Fruit fly (Drosophila melanogaster) whole organism, embryonic: Measurements from ENCODE around the gene CG2540.

Source experiments
- Ada2b ChIP-seq: fragments of 200-800 bp; sonication (Bioruptor generic); IDR thresholded peaks from 2 replicates; pipeline ENCODE4 v1.3.6; 2022; ENCODE audit warnings: missing biosample characterization, missing genetic modification characterization
- B-H2 ChIP-seq: fragments of 200-800 bp; sonication (Bioruptor generic); optimal IDR thresholded peaks from 2 replicates; lab custom pipeline; 2018; ENCODE audit warnings: missing biosample characterization, mild to moderate bottlenecking, missing genetic modification characterization
- Bdp1 ChIP-seq: fragments of 200-800 bp; sonication (Bioruptor generic); optimal IDR thresholded peaks from 3 replicates; lab custom pipeline; 2016; ENCODE audit warnings: missing biosample characterization, missing genetic modification characterization
- CG10565 ChIP-seq: fragments of 200-800 bp; sonication (Bioruptor generic); optimal IDR thresholded peaks from 3 replicates; lab custom pipeline; 2016; ENCODE audit warnings: missing biosample characterization, mild to moderate bottlenecking, missing genetic modification characterization
- CG10979 ChIP-seq: fragments of 200-800 bp; sonication (Bioruptor generic); optimal IDR thresholded peaks from 2 replicates; lab custom pipeline; 2018; ENCODE audit warnings: missing biosample characterization, mild to moderate bottlenecking, missing genetic modification characterization, moderate library complexity
- CG11696 ChIP-seq: fragments of 200-800 bp; sonication (Bioruptor generic); IDR thresholded peaks from 2 replicates; pipeline ENCODE4 v1.3.6; 2022; ENCODE audit warnings: missing biosample characterization, missing genetic modification characterization
- CG12659 ChIP-seq: fragments of 200-800 bp; sonication (Bioruptor generic); optimal IDR thresholded peaks from 3 replicates; lab custom pipeline; 2017; ENCODE audit warnings: mild to moderate bottlenecking, missing biosample characterization, missing genetic modification reagents, missing genetic modification characterization
- CG13123 ChIP-seq: fragments of 200-800 bp; sonication (Bioruptor generic); optimal IDR thresholded peaks from 2 replicates; lab custom pipeline; 2016; ENCODE audit warnings: missing biosample characterization, missing genetic modification characterization
- CG17385 ChIP-seq: fragments of 200-800 bp; sonication (Bioruptor generic); optimal IDR thresholded peaks from 3 replicates; lab custom pipeline; 2018; ENCODE audit warnings: missing biosample characterization, mild to moderate bottlenecking, missing genetic modification characterization
- CG17912 ChIP-seq: fragments of 200-800 bp; sonication (Bioruptor generic); optimal IDR thresholded peaks from 2 replicates; lab custom pipeline; 2018; ENCODE audit warnings: missing biosample characterization, mild to moderate bottlenecking, missing genetic modification characterization
- CG18262 ChIP-seq: fragments of 200-800 bp; optimal IDR thresholded peaks from 3 replicates; lab custom pipeline; 2019; ENCODE audit warnings: missing biosample characterization, mild to moderate bottlenecking, missing genetic modification characterization, moderate library complexity
- CG18599 ChIP-seq: fragments of 200-800 bp; sonication (Bioruptor generic); optimal IDR thresholded peaks from 3 replicates; lab custom pipeline; 2017; ENCODE audit warnings: missing biosample characterization, missing genetic modification characterization, mild to moderate bottlenecking, moderate library complexity, missing genetic modification reagents
- CG31441 ChIP-seq: fragments of 200-800 bp; sonication (Bioruptor generic); IDR thresholded peaks from 2 replicates; pipeline ENCODE4 v1.3.6; 2022; ENCODE audit warnings: missing biosample characterization, missing genetic modification characterization
- CG33557 ChIP-seq: fragments of 200-800 bp; sonication (Bioruptor generic); optimal IDR thresholded peaks from 2 replicates; lab custom pipeline; 2019; ENCODE audit warnings: missing biosample characterization, mild to moderate bottlenecking, missing genetic modification characterization, moderate library complexity
- CG4360 ChIP-seq: fragments of 200-800 bp; sonication (Bioruptor generic); IDR thresholded peaks from 2 replicates; pipeline ENCODE4 v1.3.6; 2022; ENCODE audit warnings: missing biosample characterization, missing genetic modification characterization
- CG4617 ChIP-seq: fragments of 200-800 bp; sonication (Bioruptor generic); optimal IDR thresholded peaks from 3 replicates; lab custom pipeline; 2016; ENCODE audit warnings: missing biosample characterization, missing genetic modification characterization, borderline replicate concordance
- CG6791 ChIP-seq: fragments of 200-800 bp; sonication (Bioruptor generic); IDR thresholded peaks from 3 replicates; pipeline ENCODE4 v1.3.6; 2022; ENCODE audit warnings: missing biosample characterization, missing genetic modification characterization; ENCODE audit not compliant: partially characterized antibody
- Camta ChIP-seq: fragments of 200-800 bp; sonication (Bioruptor generic); optimal IDR thresholded peaks from 2 replicates; lab custom pipeline; 2016; ENCODE audit warnings: missing biosample characterization, missing genetic modification characterization
- Dip3 ChIP-seq: fragments of 200-800 bp; sonication (Bioruptor generic); optimal IDR thresholded peaks from 3 replicates; lab custom pipeline; 2016; ENCODE audit warnings: missing biosample characterization, missing genetic modification characterization
- Dref ChIP-seq: fragments of 200-800 bp; sonication (Bioruptor generic); IDR thresholded peaks from 2 replicates; pipeline ENCODE4 v1.3.6; 2022; ENCODE audit warnings: missing biosample characterization, missing genetic modification characterization
- Drgx ChIP-seq: fragments of 200-800 bp; sonication (Bioruptor generic); IDR thresholded peaks from 2 replicates; pipeline ENCODE4 v1.3.6; 2022; ENCODE audit warnings: missing biosample characterization, missing genetic modification characterization
- Gsc ChIP-seq: fragments of 200-800 bp; sonication (Bioruptor generic); IDR thresholded peaks from 2 replicates; pipeline ENCODE4 v1.3.6; 2022; ENCODE audit warnings: missing biosample characterization, missing genetic modification characterization
- HLHmδ ChIP-seq: fragments of 200-800 bp; sonication (Bioruptor generic); optimal IDR thresholded peaks from 2 replicates; lab custom pipeline; 2018; ENCODE audit warnings: missing biosample characterization, mild to moderate bottlenecking, missing genetic modification characterization, moderate library complexity
- HmgZ ChIP-seq: fragments of 200-800 bp; sonication (Bioruptor generic); optimal IDR thresholded peaks from 2 replicates; lab custom pipeline; 2018; ENCODE audit warnings: missing biosample characterization, mild to moderate bottlenecking, missing genetic modification characterization
- Kr ChIP-seq: fragments of 200-800 bp; sonication (Bioruptor generic); optimal IDR thresholded peaks from 2 replicates; lab custom pipeline; 2017; ENCODE audit warnings: missing biosample characterization, mild to moderate bottlenecking, missing genetic modification characterization
- Lim3 ChIP-seq: fragments of 200-800 bp; sonication (Bioruptor generic); IDR thresholded peaks from 2 replicates; pipeline ENCODE4 v1.3.6; 2022; ENCODE audit warnings: missing biosample characterization, missing genetic modification characterization
- Oli ChIP-seq: fragments of 200-800 bp; sonication (Bioruptor generic); optimal IDR thresholded peaks from 2 replicates; lab custom pipeline; 2018; ENCODE audit warnings: missing biosample characterization, mild to moderate bottlenecking, missing genetic modification characterization, moderate library complexity
- Ssrp ChIP-seq: fragments of 200-800 bp; sonication (Bioruptor generic); optimal IDR thresholded peaks from 2 replicates; lab custom pipeline; 2018; ENCODE audit warnings: missing biosample characterization, mild to moderate bottlenecking, missing genetic modification characterization, moderate library complexity
- Trl ChIP-seq, 3 experiments: fragments of >200 bp in 2 of 3; fragments of 200-800 bp in 1 of 3; sonication (Bioruptor generic) in 1 of 3; optimal IDR thresholded peaks; 2 replicates in 1 of 3; 3 replicates in 2 of 3; lab custom pipeline; 2016 to 2017; ENCODE audit warnings: missing biosample characterization in 1 of 3, missing genetic modification characterization in 1 of 3
- Vsx1 ChIP-seq: fragments of 200-800 bp; sonication (Bioruptor generic); optimal IDR thresholded peaks from 2 replicates; lab custom pipeline; 2017; ENCODE audit warnings: missing biosample characterization, mild to moderate bottlenecking, missing genetic modification characterization, missing genetic modification reagents
- ap ChIP-seq: fragments of 200-800 bp; sonication (Bioruptor generic); IDR thresholded peaks from 2 replicates; pipeline ENCODE4 v1.3.6; 2022; ENCODE audit warnings: missing biosample characterization, missing genetic modification characterization
- ara ChIP-seq: fragments of 200-800 bp; sonication (Bioruptor generic); IDR thresholded peaks from 2 replicates; pipeline ENCODE4 v1.3.6; 2022; ENCODE audit warnings: missing biosample characterization, missing genetic modification characterization
- bsh ChIP-seq, 2 experiments: fragments of 200-800 bp; sonication (Bioruptor generic); optimal IDR thresholded peaks; 2 replicates each; lab custom pipeline; 2017 to 2018; ENCODE audit warnings: mild to moderate bottlenecking in 2 of 2, missing biosample characterization in 2 of 2, missing genetic modification characterization in 2 of 2, moderate library complexity in 1 of 2
- chif ChIP-seq, 2 experiments: fragments of 200-800 bp; sonication (Bioruptor generic); optimal IDR thresholded peaks; 3 replicates each; lab custom pipeline; 2016; ENCODE audit warnings: missing biosample characterization in 2 of 2, missing genetic modification characterization in 2 of 2
- fd102C ChIP-seq: fragments of 200-800 bp; sonication (Bioruptor generic); optimal IDR thresholded peaks from 2 replicates; lab custom pipeline; 2018; ENCODE audit warnings: missing biosample characterization, mild to moderate bottlenecking, missing genetic modification characterization, moderate library complexity
- gfzf ChIP-seq: fragments of 200-800 bp; sonication (Bioruptor generic); optimal IDR thresholded peaks from 2 replicates; lab custom pipeline; 2016; ENCODE audit warnings: missing biosample characterization, mild to moderate bottlenecking, missing genetic modification characterization, moderate library complexity
- lilli ChIP-seq: fragments of 200-800 bp; sonication (Bioruptor generic); optimal IDR thresholded peaks from 3 replicates; lab custom pipeline; 2016; ENCODE audit warnings: missing biosample characterization, missing genetic modification characterization
- mirr ChIP-seq: fragments of 200-800 bp; sonication (Bioruptor generic); optimal IDR thresholded peaks from 3 replicates; lab custom pipeline; 2018; ENCODE audit warnings: missing biosample characterization, mild to moderate bottlenecking, missing genetic modification characterization
- nerfin-1 ChIP-seq: fragments of 200-800 bp; sonication (Bioruptor generic); optimal IDR thresholded peaks from 3 replicates; lab custom pipeline; 2019; ENCODE audit warnings: missing biosample characterization, mild to moderate bottlenecking, missing genetic modification characterization, moderate library complexity
- pzg ChIP-seq: fragments of 200-800 bp; sonication (Bioruptor generic); optimal IDR thresholded peaks from 3 replicates; lab custom pipeline; 2018; ENCODE audit warnings: missing biosample characterization, mild to moderate bottlenecking, missing genetic modification characterization, moderate library complexity
- ro ChIP-seq: fragments of 200-800 bp; sonication (Bioruptor generic); IDR thresholded peaks from 2 replicates; pipeline ENCODE4 v1.3.6; 2022; ENCODE audit warnings: missing biosample characterization, missing genetic modification characterization
- run ChIP-seq: fragments of 200-800 bp; sonication (Bioruptor generic); optimal IDR thresholded peaks from 3 replicates; lab custom pipeline; 2018; ENCODE audit warnings: missing biosample characterization, mild to moderate bottlenecking, missing genetic modification characterization
- slp2 ChIP-seq: fragments of 200-800 bp; sonication (Bioruptor generic); optimal IDR thresholded peaks from 2 replicates; lab custom pipeline; 2016; ENCODE audit warnings: missing biosample characterization, missing genetic modification characterization
- stwl ChIP-seq: fragments of 200-800 bp; sonication (Bioruptor generic); optimal IDR thresholded peaks from 3 replicates; lab custom pipeline; 2018; ENCODE audit warnings: missing biosample characterization, mild to moderate bottlenecking, missing genetic modification characterization, moderate library complexity
- tll ChIP-seq, 2 experiments: fragments of 200-800 bp in 1 of 2; fragments of >200 bp in 1 of 2; sonication (Bioruptor generic) in 1 of 2; optimal IDR thresholded peaks; 2 replicates each; lab custom pipeline; 2017 to 2019; ENCODE audit warnings: missing biosample characterization in 2 of 2, missing genetic modification characterization in 2 of 2, mild to moderate bottlenecking in 1 of 2, moderate library complexity in 1 of 2
- usp ChIP-seq: fragments of >200 bp; optimal IDR thresholded peaks from 2 replicates; lab custom pipeline; 2017; ENCODE audit warnings: missing biosample characterization, missing genetic modification characterization
- vvl ChIP-seq: fragments of 200-800 bp; sonication (Bioruptor generic); IDR thresholded peaks from 2 replicates; pipeline ENCODE4 v1.3.6; 2022; ENCODE audit warnings: missing biosample characterization, missing genetic modification characterization
- wek ChIP-seq: fragments of 200-800 bp; sonication (Bioruptor generic); optimal IDR thresholded peaks from 3 replicates; lab custom pipeline; 2018; ENCODE audit warnings: missing biosample characterization, mild to moderate bottlenecking, missing genetic modification characterization, moderate library complexity

The CG2540 gene

DNA sequence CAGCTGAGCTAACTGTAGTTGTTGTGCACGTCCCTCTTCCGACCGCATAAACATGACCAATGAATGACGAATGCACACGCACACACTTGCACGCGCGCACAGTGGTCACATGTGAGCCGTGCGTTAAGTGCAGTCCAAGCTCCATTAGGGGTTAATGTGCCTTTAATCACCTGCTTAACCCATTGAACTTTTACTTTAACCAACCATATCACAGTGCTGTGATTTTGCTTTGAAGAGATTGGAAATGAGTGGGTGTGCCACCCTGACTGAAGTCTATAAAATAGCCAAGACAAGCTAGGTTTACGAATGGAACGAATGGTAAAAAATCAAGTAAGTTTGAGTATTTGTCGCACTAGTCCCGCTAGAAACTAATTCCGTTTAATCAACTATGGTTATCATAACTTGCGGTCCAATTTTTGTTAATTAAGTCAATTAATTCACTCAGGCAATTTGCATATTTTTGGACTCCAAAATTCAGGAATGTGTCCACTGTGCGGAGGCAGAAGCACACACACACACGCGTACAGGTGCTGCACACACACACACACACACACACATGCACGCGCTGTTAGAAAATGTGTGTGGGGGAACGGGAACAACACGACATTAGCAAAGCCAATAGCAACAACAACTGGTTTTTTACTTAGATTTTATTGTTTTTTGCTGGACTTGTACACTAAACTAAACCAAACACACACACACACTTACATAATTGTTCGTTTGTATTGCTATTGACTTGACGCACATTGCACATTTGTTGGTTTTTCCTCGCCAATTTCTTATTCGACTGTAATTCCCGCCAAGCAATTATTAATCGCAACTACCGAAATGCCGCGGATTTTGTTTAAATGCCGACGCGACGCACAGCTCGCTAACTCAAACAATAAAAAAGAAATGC, 38.2 kb upstream of the CG2540 start:
- TF ChIP-seq Dip3 (GFP tag; lab: Kevin White, UChicago) (no peak), ro (GFP tag; lab: Robert Waterston, UW) (no peak), Vsx1 (GFP tag; lab: Kevin White, UChicago) (peak; percentile 61), CG4360 (GFP tag; lab: Robert Waterston, UW) (peak; percentile 60), stwl (tag; lab: Kevin White, UChicago) (no peak), mirr (no peak), tll (GFP tag; optimal IDR thresholded peaks at IDR 0.05; lab: Kevin White, UChicago) (no peak), Drgx (GFP tag; lab: Robert Waterston, UW) (peak; percentile 11; the same call in 1 of the 2 replicates), gfzf (GFP tag; lab: Kevin White, UChicago) (no peak), slp2 (GFP tag; lab: Kevin White, UChicago) (no peak), nerfin-1 (peak; percentile 45), CG13123 (peak; percentile 27), usp (GFP tag; lab: Kevin White, UChicago) (no peak), CG10565 (GFP tag; lab: Kevin White, UChicago) (no peak), Lim3 (GFP tag; lab: Robert Waterston, UW) (no peak), CG17912 (GFP tag; lab: Kevin White, UChicago) (no peak), CG18262 (tag; lab: Kevin White, UChicago) (peak; percentile 68), vvl (GFP tag; lab: Robert Waterston, UW) (peak; percentile 87), HLHmδ (GFP tag; lab: Kevin White, UChicago) (peak; percentile 26), CG10979 (peak; percentile 66), CG6791 (no peak), CG18599 (peak; percentile 37), Gsc (GFP tag; lab: Robert Waterston, UW) (no peak), CG12659 (peak; percentile 11), ara (no peak), CG17385 (peak; percentile 41), HmgZ (no peak), Dref (GFP tag; lab: Robert Waterston, UW) (no peak), Ada2b (GFP tag; lab: Robert Waterston, UW) (no peak), wek (no peak), Ssrp (tag; lab: Kevin White, UChicago) (peak; percentile 36), CG4617 (GFP tag; lab: Kevin White, UChicago) (peak; percentile 74), run (tag; lab: Kevin White, UChicago) (no peak), Trl (optimal IDR thresholded peaks at IDR 0.05; lab: Kevin White, UChicago) (no peak), Trl (GFP tag; optimal IDR thresholded peaks at IDR 0.05; lab: Kevin White, UChicago) (peak; percentile 43), bsh (GFP tag; optimal IDR thresholded peaks at IDR 0.05; lab: Kevin White, UChicago) (peak; percentile 39 to 62), CG11696 (GFP tag; lab: Robert Waterston, UW) (no peak), fd102C (GFP tag; lab: Kevin White, UChicago) (no peak), chif (GFP tag; optimal IDR thresholded peaks at IDR 0.05; lab: Kevin White, UChicago) (peak; percentile 31 to 55), lilli (GFP tag; lab: Kevin White, UChicago) (peak; percentile 25), B-H2 (GFP tag; lab: Kevin White, UChicago) (no peak), pzg (GFP tag; lab: Kevin White, UChicago) (no peak), Bdp1 (GFP tag; lab: Kevin White, UChicago) (peak; percentile 46), ap (GFP tag; lab: Robert Waterston, UW) (no peak), Camta (GFP tag; lab: Kevin White, UChicago) (peak; percentile 23), Oli (tag; lab: Kevin White, UChicago) (peak; percentile 72), CG31441 (GFP tag; lab: Robert Waterston, UW) (peak; percentile 41; the same call in 1 of the 2 replicates), Kr (no peak), CG33557 (GFP tag; lab: Kevin White, UChicago) (peak; percentile 45)
